Fruit fly (Drosophila melanogaster) whole organism, embryonic: ENCODE measurements around the gene Mks1.
A peak's percentile ranks its signal among the peaks of the same experiment; 100 is the strongest.

Source experiments
- Blimp-1 ChIP-seq: fragments of 200-800 bp; sonication (Bioruptor generic); optimal IDR thresholded peaks from 3 replicates; lab custom pipeline; 2018; ENCODE audit warnings: missing biosample characterization, missing genetic modification characterization, mild to moderate bottlenecking, moderate library complexity, missing genetic modification reagents
- CG10654 ChIP-seq: fragments of 200-800 bp; sonication (Bioruptor generic); optimal IDR thresholded peaks from 2 replicates; lab custom pipeline; 2016; ENCODE audit warnings: missing biosample characterization, missing genetic modification characterization
- CG11504 ChIP-seq: fragments of 200-800 bp; sonication (Bioruptor generic); optimal IDR thresholded peaks from 3 replicates; lab custom pipeline; 2019; ENCODE audit warnings: missing biosample characterization, mild to moderate bottlenecking, missing genetic modification characterization, moderate library complexity
- CG12155 ChIP-seq: fragments of 200-800 bp; sonication (Bioruptor generic); optimal IDR thresholded peaks from 3 replicates; lab custom pipeline; 2016; ENCODE audit warnings: missing biosample characterization, missing genetic modification characterization
- CG12391 ChIP-seq: fragments of 200-800 bp; sonication (Bioruptor generic); optimal IDR thresholded peaks from 3 replicates; lab custom pipeline; 2018; ENCODE audit warnings: missing biosample characterization, mild to moderate bottlenecking, missing genetic modification characterization, moderate library complexity
- CG12659 ChIP-seq: fragments of 200-800 bp; sonication (Bioruptor generic); optimal IDR thresholded peaks from 3 replicates; lab custom pipeline; 2017; ENCODE audit warnings: mild to moderate bottlenecking, missing biosample characterization, missing genetic modification reagents, missing genetic modification characterization
- CG12744 ChIP-seq: fragments of 200-800 bp; sonication (Bioruptor generic); optimal IDR thresholded peaks from 2 replicates; lab custom pipeline; 2016; ENCODE audit warnings: missing biosample characterization, missing genetic modification characterization
- CG13424 ChIP-seq: fragments of 200-800 bp; sonication (Bioruptor generic); optimal IDR thresholded peaks from 2 replicates; lab custom pipeline; 2019; ENCODE audit warnings: missing biosample characterization, mild to moderate bottlenecking, missing genetic modification characterization, moderate library complexity
- CG13775 ChIP-seq: fragments of 200-800 bp; sonication (Bioruptor generic); optimal IDR thresholded peaks from 3 replicates; lab custom pipeline; 2017; ENCODE audit warnings: missing biosample characterization, mild to moderate bottlenecking, missing genetic modification characterization
- CG14014 ChIP-seq: fragments of 200-800 bp; sonication (Bioruptor generic); IDR thresholded peaks from 2 replicates; pipeline ENCODE4 v1.3.6; 2022; ENCODE audit warnings: missing biosample characterization, missing genetic modification characterization
- CG15601 ChIP-seq: fragments of 200-800 bp; sonication (Bioruptor generic); optimal IDR thresholded peaks from 3 replicates; lab custom pipeline; 2019; ENCODE audit warnings: missing biosample characterization, mild to moderate bottlenecking, missing genetic modification characterization, moderate library complexity
- CG17829 ChIP-seq: fragments of 200-800 bp; optimal IDR thresholded peaks from 2 replicates; lab custom pipeline; 2019; ENCODE audit warnings: missing biosample characterization, mild to moderate bottlenecking, missing genetic modification characterization, moderate library complexity
- CG18476 ChIP-seq: fragments of 200-800 bp; sonication (Bioruptor generic); optimal IDR thresholded peaks from 2 replicates; lab custom pipeline; 2016; ENCODE audit warnings: missing biosample characterization, mild to moderate bottlenecking, missing genetic modification characterization
- CG2120 ChIP-seq: fragments of 200-800 bp; sonication (Bioruptor generic); optimal IDR thresholded peaks from 3 replicates; lab custom pipeline; 2016; ENCODE audit warnings: missing biosample characterization, missing genetic modification characterization
- CG2712 ChIP-seq: fragments of 200-800 bp; optimal IDR thresholded peaks from 3 replicates; lab custom pipeline; 2019; ENCODE audit warnings: missing biosample characterization, mild to moderate bottlenecking, missing genetic modification characterization, moderate library complexity
- CG31441 ChIP-seq: fragments of 200-800 bp; sonication (Bioruptor generic); IDR thresholded peaks from 2 replicates; pipeline ENCODE4 v1.3.6; 2022; ENCODE audit warnings: missing biosample characterization, missing genetic modification characterization
- CG32532 ChIP-seq: fragments of 200-800 bp; sonication (Bioruptor generic); IDR thresholded peaks from 2 replicates; pipeline ENCODE4 v1.3.6; 2022; ENCODE audit warnings: missing biosample characterization, missing genetic modification characterization
- CG32772 ChIP-seq: fragments of 200-800 bp; sonication (Bioruptor generic); IDR thresholded peaks from 2 replicates; pipeline ENCODE4 v1.3.6; 2022; ENCODE audit warnings: missing biosample characterization, missing genetic modification characterization
- CG3838 ChIP-seq: fragments of 200-800 bp; sonication (Bioruptor generic); optimal IDR thresholded peaks from 3 replicates; lab custom pipeline; 2016; ENCODE audit warnings: missing biosample characterization, missing genetic modification characterization
- CG4730 ChIP-seq: fragments of 200-800 bp; sonication (Bioruptor generic); IDR thresholded peaks from 2 replicates; pipeline ENCODE4 v1.3.6; 2022; ENCODE audit warnings: missing biosample characterization, missing genetic modification characterization
- CG4820 ChIP-seq: fragments of 200-800 bp; sonication (Bioruptor generic); optimal IDR thresholded peaks from 3 replicates; lab custom pipeline; 2016; ENCODE audit warnings: missing biosample characterization, missing genetic modification characterization
- CG6175 ChIP-seq: fragments of 200-800 bp; sonication (Bioruptor generic); IDR thresholded peaks from 3 replicates; pipeline ENCODE4 v1.3.6; 2022; ENCODE audit warnings: missing biosample characterization, missing genetic modification characterization
- CG7963 ChIP-seq: fragments of 200-800 bp; sonication (Bioruptor generic); IDR thresholded peaks from 3 replicates; pipeline ENCODE4 v1.3.6; 2022; ENCODE audit warnings: missing biosample characterization, missing genetic modification characterization; ENCODE audit not compliant: partially characterized antibody
- CG8924 ChIP-seq: fragments of 200-800 bp; optimal IDR thresholded peaks from 3 replicates; lab custom pipeline; 2019; ENCODE audit warnings: missing biosample characterization, mild to moderate bottlenecking, missing genetic modification characterization, moderate library complexity
- CTCF ChIP-seq: fragments of 200-800 bp; sonication (Bioruptor generic); optimal IDR thresholded peaks from 2 replicates; lab custom pipeline; 2017; ENCODE audit warnings: missing biosample characterization, mild to moderate bottlenecking, missing genetic modification characterization, moderate library complexity
- Dip2 ChIP-seq: fragments of 200-800 bp; sonication (Bioruptor generic); IDR thresholded peaks from 2 replicates; pipeline ENCODE4 v1.3.6; 2022; ENCODE audit warnings: missing biosample characterization, missing genetic modification characterization
- Fer1 ChIP-seq: fragments of 200-800 bp; sonication (Bioruptor generic); optimal IDR thresholded peaks from 2 replicates; lab custom pipeline; 2017; ENCODE audit warnings: missing biosample characterization, mild to moderate bottlenecking, missing genetic modification characterization
- HHEX ChIP-seq: fragments of 200-800 bp; sonication (Bioruptor generic); optimal IDR thresholded peaks from 3 replicates; lab custom pipeline; 2017; ENCODE audit warnings: missing biosample characterization, mild to moderate bottlenecking, missing genetic modification characterization, missing genetic modification reagents
- HLH3B ChIP-seq: fragments of 200-800 bp; sonication (Bioruptor generic); IDR thresholded peaks from 2 replicates; pipeline ENCODE4 v1.3.6; 2022; ENCODE audit warnings: missing biosample characterization, missing genetic modification characterization
- MBD-R2 ChIP-seq: fragments of 200-800 bp; sonication (Bioruptor generic); IDR thresholded peaks from 2 replicates; pipeline ENCODE4 v1.3.6; 2022; ENCODE audit warnings: missing biosample characterization, missing genetic modification characterization
- Med ChIP-seq: fragments of 200-800 bp; sonication (Bioruptor generic); peaks from one replicate; lab custom pipeline; 2016; ENCODE audit warnings: missing biosample characterization, missing genetic modification characterization, mild to moderate bottlenecking, inconsistent platforms, moderate library complexity
- Neu2 ChIP-seq: fragments of 200-800 bp; sonication (Bioruptor generic); optimal IDR thresholded peaks from 3 replicates; lab custom pipeline; 2016; ENCODE audit warnings: missing biosample characterization, missing genetic modification characterization, borderline replicate concordance
- NfI ChIP-seq: fragments of 200-800 bp; sonication (Bioruptor generic); optimal IDR thresholded peaks from 3 replicates; lab custom pipeline; 2018; ENCODE audit warnings: missing biosample characterization, mild to moderate bottlenecking, missing genetic modification characterization, moderate library complexity
- Sox102F ChIP-seq: fragments of 200-800 bp; sonication (Bioruptor generic); optimal IDR thresholded peaks from 2 replicates; lab custom pipeline; 2018; ENCODE audit warnings: missing biosample characterization, mild to moderate bottlenecking, missing genetic modification characterization, moderate library complexity
- Sry-β ChIP-seq: fragments of 200-800 bp; sonication (Bioruptor generic); optimal IDR thresholded peaks from 2 replicates; lab custom pipeline; 2018; ENCODE audit warnings: missing biosample characterization, mild to moderate bottlenecking, missing genetic modification characterization, moderate library complexity
- ara ChIP-seq: fragments of 200-800 bp; sonication (Bioruptor generic); IDR thresholded peaks from 2 replicates; pipeline ENCODE4 v1.3.6; 2022; ENCODE audit warnings: missing biosample characterization, missing genetic modification characterization
- bsh ChIP-seq, 2 experiments: fragments of 200-800 bp; sonication (Bioruptor generic); optimal IDR thresholded peaks; 2 replicates each; lab custom pipeline; 2017 to 2018; ENCODE audit warnings: mild to moderate bottlenecking in 2 of 2, missing biosample characterization in 2 of 2, missing genetic modification characterization in 2 of 2, moderate library complexity in 1 of 2
- caup ChIP-seq: fragments of 200-800 bp; sonication (Bioruptor generic); optimal IDR thresholded peaks from 3 replicates; lab custom pipeline; 2017; ENCODE audit warnings: missing biosample characterization, mild to moderate bottlenecking, missing genetic modification characterization, moderate library complexity; ENCODE audit not compliant: severe bottlenecking
- dmrt99B ChIP-seq: fragments of 200-800 bp; sonication (Bioruptor generic); optimal IDR thresholded peaks from 2 replicates; lab custom pipeline; 2018; ENCODE audit warnings: missing biosample characterization, mild to moderate bottlenecking, missing genetic modification characterization, moderate library complexity
- emc ChIP-seq: fragments of 200-800 bp; sonication (Bioruptor generic); optimal IDR thresholded peaks from 2 replicates; lab custom pipeline; 2016; ENCODE audit warnings: missing biosample characterization, missing genetic modification characterization
- eve ChIP-seq, 2 experiments: fragments of >200 bp; optimal IDR thresholded peaks; 2 replicates each; lab custom pipeline; 2017; ENCODE audit warnings: missing biosample characterization in 2 of 2, missing genetic modification characterization in 2 of 2
- ewg ChIP-seq: fragments of 200-800 bp; sonication (Bioruptor generic); optimal IDR thresholded peaks from 3 replicates; lab custom pipeline; 2017; ENCODE audit warnings: mild to moderate bottlenecking, missing biosample characterization, missing genetic modification reagents, missing genetic modification characterization
- fd3F ChIP-seq: fragments of 200-800 bp; sonication (Bioruptor generic); optimal IDR thresholded peaks from 2 replicates; lab custom pipeline; 2018; ENCODE audit warnings: missing biosample characterization, mild to moderate bottlenecking, missing genetic modification characterization, moderate library complexity
- lilli ChIP-seq: fragments of 200-800 bp; sonication (Bioruptor generic); optimal IDR thresholded peaks from 3 replicates; lab custom pipeline; 2016; ENCODE audit warnings: missing biosample characterization, missing genetic modification characterization
- maf-S ChIP-seq: fragments of 200-800 bp; sonication (Bioruptor generic); optimal IDR thresholded peaks from 2 replicates; lab custom pipeline; 2016; ENCODE audit warnings: missing biosample characterization, missing genetic modification characterization
- phol ChIP-seq: fragments of 200-800 bp; sonication (Bioruptor generic); optimal IDR thresholded peaks from 3 replicates; lab custom pipeline; 2018; ENCODE audit warnings: missing biosample characterization, mild to moderate bottlenecking, missing genetic modification characterization, moderate library complexity
- sisA ChIP-seq: fragments of 200-800 bp; sonication (Bioruptor generic); IDR thresholded peaks from 2 replicates; pipeline ENCODE4 v1.3.6; 2022; ENCODE audit warnings: missing biosample characterization, missing genetic modification characterization
- slbo ChIP-seq: fragments of 200-800 bp; sonication (Bioruptor generic); IDR thresholded peaks from 2 replicates; pipeline ENCODE4 v1.3.6; 2022; ENCODE audit warnings: missing biosample characterization, missing genetic modification characterization
- zfh1 ChIP-seq: fragments of 200-800 bp; sonication (Bioruptor generic); IDR thresholded peaks from 3 replicates; pipeline ENCODE4 v1.3.6; 2022; ENCODE audit warnings: missing biosample characterization, missing genetic modification characterization

The Mks1 gene

DNA sequence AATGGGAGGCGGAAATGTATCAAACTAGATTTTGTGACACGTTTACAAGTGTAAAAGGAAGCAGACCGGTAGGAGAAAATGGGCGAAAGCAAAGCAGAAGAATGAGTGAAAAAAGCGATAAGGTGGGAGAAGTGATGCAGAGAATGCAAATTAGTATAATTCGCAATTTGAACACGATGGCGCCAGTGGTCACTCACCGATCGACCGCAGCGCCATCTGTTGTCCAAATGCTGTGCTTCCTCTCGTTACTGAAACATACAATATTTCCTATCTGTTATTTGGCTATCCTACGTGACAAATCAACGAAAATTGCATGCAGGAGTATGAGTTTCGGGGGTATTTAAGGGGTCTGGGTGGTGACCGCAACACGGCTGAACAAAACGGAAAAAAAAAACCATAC lies 44.4 kb upstream of the Mks1 start:
- TF ChIP-seq CTCF (GFP tag; lab: Kevin White, UChicago) (peak; percentile 82), CG15601 (no peak)

- TF ChIP-seq CG7963 (no peak), CG14014 (GFP tag; lab: Robert Waterston, UW) (0 out of 2 replicates have a peak, but pooled peaks have one; percentile 42), eve (GFP tag; optimal IDR thresholded peaks at IDR 0.05; lab: Kevin White, UChicago) (peak in 1 of 2 experiments; percentile 43), bsh (GFP tag; optimal IDR thresholded peaks at IDR 0.05; lab: Kevin White, UChicago) (peak in 1 of 2 experiments; percentile 24), Fer1 (GFP tag; lab: Kevin White, UChicago) (peak; percentile 20), CG2712 (peak; percentile 18), Med (GFP tag; lab: Kevin White, UChicago) (peak; percentile 60), sisA (GFP tag; lab: Robert Waterston, UW) (peak; percentile 17; the same call in 1 of the 2 replicates), CG12391 (peak; percentile 3), CG8924 (tag; lab: Kevin White, UChicago) (peak; percentile 20), NfI (peak; percentile 20), maf-S (GFP tag; lab: Kevin White, UChicago) (no peak), phol (tag; lab: Kevin White, UChicago) (peak; percentile 11), CG11504 (tag; lab: Kevin White, UChicago) (peak; percentile 60), CG13775 (GFP tag; lab: Kevin White, UChicago) (peak; percentile 12), CG31441 (GFP tag; lab: Robert Waterston, UW) (0 out of 2 replicates have a peak, but pooled peaks have one; percentile 29), CG3838 (GFP tag; lab: Kevin White, UChicago) (no peak), HLH3B (peak; percentile 9; the same call in 1 of the 2 replicates), zfh1 (GFP tag; lab: Robert Waterston, UW) (0 out of 3 replicates have a peak, but pooled peaks have one; percentile 47), CG12659 (GFP tag; lab: Kevin White, UChicago) (peak; percentile 2), CG12744 (GFP tag; lab: Kevin White, UChicago) (no peak), ara (GFP tag; lab: Robert Waterston, UW) (0 out of 2 replicates have a peak, but pooled peaks have one; percentile 6), Neu2 (GFP tag; lab: Kevin White, UChicago) (no peak), CG4820 (peak; percentile 8), dmrt99B (tag; lab: Kevin White, UChicago) (peak; percentile 44), CG18476 (GFP tag; lab: Kevin White, UChicago) (peak; percentile 2), Sry-β (no peak), CG2120 (GFP tag; lab: Kevin White, UChicago) (peak; percentile 55), CG32532 (GFP tag; lab: Robert Waterston, UW) (0 out of 2 replicates have a peak, but pooled peaks have one; percentile 37), HHEX (GFP tag; lab: Kevin White, UChicago) (peak; percentile 21), Sox102F (GFP tag; lab: Kevin White, UChicago) (peak; percentile 36), emc (GFP tag; lab: Kevin White, UChicago) (no peak), ewg (GFP tag; lab: Kevin White, UChicago) (no peak), caup (peak; percentile 25), fd3F (GFP tag; lab: Kevin White, UChicago) (peak; percentile 2), CG12155 (GFP tag; lab: Kevin White, UChicago) (peak; percentile 5), MBD-R2 (GFP tag; lab: Robert Waterston, UW) (no peak), CG4730 (GFP tag; lab: Robert Waterston, UW) (no peak), lilli (peak; percentile 3), CG10654 (GFP tag; lab: Kevin White, UChicago) (no peak), Dip2 (no peak), slbo (GFP tag; lab: Robert Waterston, UW) (peak; percentile 64), Blimp-1 (peak; percentile 22), CG13424 (peak; percentile 24), CG32772 (GFP tag; lab: Robert Waterston, UW) (0 out of 2 replicates have a peak, but pooled peaks have one; percentile 22), CG17829 (tag; lab: Kevin White, UChicago) (no peak), CG6175 (GFP tag; lab: Robert Waterston, UW) (no peak)
Measured at dm6 chrX:12539215-12539614, 42.8 kb upstream of the Mks1 start.
